Worm (Caenorhabditis elegans) whole organism, midembryonic: ENCODE results near the gene hum-2.
"Not testable (repeated sequence)": the region's sequence is repeated elsewhere in the genome, so short reads cannot be mapped to it uniquely, and the experiment has no call there.

Experiments
- T22C8.4 ChIP-seq: fragments of 200-800 bp; sonication (Bioruptor generic); IDR thresholded peaks from 2 replicates; pipeline ENCODE4 v1.3.6; 2022; ENCODE audit warnings: missing genetic modification characterization, missing compliant biosample characterization
- cog-1 ChIP-seq: sonication (generic microtip); optimal IDR thresholded peaks from 2 replicates; lab custom pipeline; 2016; ENCODE audit warnings: missing genetic modification characterization, missing compliant biosample characterization
- flt-1 ChIP-seq: fragments of 200-800 bp; sonication (Bioruptor generic); IDR thresholded peaks from 2 replicates; pipeline ENCODE4 v1.3.6; 2022; ENCODE audit warnings: missing genetic modification characterization, missing compliant biosample characterization
- klf-2 ChIP-seq: fragments of 200-800 bp; sonication (Bioruptor generic); conservative IDR thresholded peaks from 2 replicates; pipeline ENCODE4 v1.3.6; 2022; ENCODE audit warnings: missing genetic modification reagents, missing genetic modification characterization, missing compliant biosample characterization
- med-1 ChIP-seq: sonication (generic microtip); optimal IDR thresholded peaks from 2 replicates; lab custom pipeline; 2017; ENCODE audit warnings: missing genetic modification characterization, mild to moderate bottlenecking, missing compliant biosample characterization, antibody characterized with exemption, missing genetic modification reagents; ENCODE audit not compliant: insufficient read depth
- ztf-29 ChIP-seq: fragments of 200-800 bp; sonication (Bioruptor generic); IDR thresholded peaks from 2 replicates; pipeline ENCODE4 v1.3.6; 2022; ENCODE audit warnings: missing genetic modification reagents, missing genetic modification characterization, missing compliant biosample characterization

ce11 chrV:9339292-9339691 lies 46.7 kb upstream of the hum-2 start:
- not testable (repeated sequence) for TF ChIP-seq T22C8.4 (GFP tag; lab: Robert Waterston, UW); flt-1 (GFP tag; lab: Robert Waterston, UW); ztf-29 (GFP tag; lab: Robert Waterston, UW); cog-1 (tag; lab: Kevin White, UChicago); med-1 (GFP tag; lab: Kevin White, UChicago)
- 0 out of 2 replicates have a peak, but pooled peaks have one; percentile 15 for TF ChIP-seq klf-2 (GFP tag; lab: Robert Waterston, UW)
